Fruit fly (Drosophila melanogaster): ENCODE results near the gene CG34263.

The CG34263 gene

DNA sequence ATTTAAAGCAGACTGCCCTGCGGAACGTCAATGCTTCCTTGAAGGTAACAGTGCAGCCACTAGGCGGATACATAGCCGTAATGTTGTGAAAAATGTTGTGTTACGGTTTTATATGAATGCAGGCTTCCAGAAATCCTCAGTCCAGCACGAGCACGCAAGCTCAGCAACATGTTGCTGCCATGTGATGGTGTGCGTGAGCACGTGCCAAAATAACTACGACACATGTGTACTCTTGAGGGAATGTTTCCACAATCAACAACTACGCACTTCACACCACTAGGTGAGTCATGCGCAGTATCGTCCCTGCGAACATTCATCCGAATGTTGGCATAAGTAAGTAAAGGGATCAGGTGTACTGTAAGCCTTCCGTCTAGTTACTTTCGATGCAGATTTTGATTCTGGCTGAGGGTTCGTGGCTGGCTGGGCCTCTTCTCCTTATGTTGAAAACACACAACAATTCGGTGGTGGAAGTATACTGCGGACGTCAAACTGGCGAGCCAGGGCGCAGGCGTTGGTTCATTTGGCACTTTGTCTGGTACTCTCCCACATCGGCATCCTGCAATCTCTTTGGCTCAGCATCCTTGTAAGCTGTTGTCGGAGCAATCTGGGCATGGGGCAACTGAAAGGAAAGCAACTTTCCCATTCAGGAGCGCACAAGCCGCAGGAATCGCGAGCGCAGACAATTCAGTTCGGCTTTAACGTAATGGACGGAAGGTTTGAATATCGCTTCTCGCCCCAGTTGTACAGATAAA, 11.2 kb upstream of the CG34263 start, which contains the start of gene RhoGEF3:
RhoGEF3 (plus strand) TSS at position 702 of the 752 bp plus-strand sequence.
- no peak for TF ChIP-seq EcR (GFP tag; optimal IDR thresholded peaks at IDR 0.05)
- no peak for TF ChIP-seq Dll (optimal IDR thresholded peaks at IDR 0.05)
- no peak for TF ChIP-seq pan (optimal IDR thresholded peaks at IDR 0.05)
- TF ChIP-seq psq (optimal IDR thresholded peaks at IDR 0.05), result no peak
- TF ChIP-seq CG8478 (optimal IDR thresholded peaks at IDR 0.05), result no peak
- no peak for TF ChIP-seq usp (GFP tag; optimal IDR thresholded peaks at IDR 0.05)

DNA sequence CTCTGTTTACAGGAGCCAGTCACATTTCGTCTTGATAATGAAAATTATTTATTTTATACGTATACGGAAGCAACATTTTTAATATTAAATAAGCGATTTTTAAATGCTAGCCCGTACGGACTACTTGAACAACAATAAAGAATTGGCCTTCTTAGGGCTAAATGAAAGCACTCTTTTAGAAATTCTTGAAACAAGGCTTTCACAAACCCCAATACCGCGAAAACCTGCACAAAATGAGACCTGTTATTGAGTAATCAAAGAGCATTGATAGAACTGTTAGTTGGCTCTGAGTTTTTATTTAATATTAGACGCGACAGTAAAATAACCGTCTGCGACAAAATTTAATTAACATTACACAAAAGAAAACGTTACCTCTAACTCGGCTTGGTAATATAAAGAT, 9.1 kb upstream of the CG34263 start, which contains the start of gene ttm2:
ttm2 (plus strand) TSS at position 301 of the 400 bp plus-strand sequence.
- TF ChIP-seq pan (optimal IDR thresholded peaks at IDR 0.05), result no peak

DNA sequence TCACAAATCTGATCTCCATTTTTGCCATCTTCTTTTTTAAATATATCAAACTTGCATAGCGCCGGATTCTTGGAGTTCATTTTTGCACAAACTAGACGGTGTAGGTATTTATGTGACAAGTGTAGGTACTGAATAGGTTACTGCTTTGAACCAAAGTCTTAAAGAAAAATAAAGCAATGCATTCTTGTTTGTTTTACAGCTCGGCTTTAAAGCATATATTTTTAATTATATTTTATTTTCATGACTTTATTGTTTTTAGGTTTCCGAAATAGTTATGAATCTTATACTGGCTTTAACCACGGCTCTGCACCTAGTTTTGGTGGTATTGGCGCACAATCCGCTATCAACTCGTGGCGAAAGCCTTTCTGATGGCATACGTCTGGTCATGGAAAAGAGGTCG, 7.6 kb upstream of the CG34263 start, which contains the start of gene CG32845:
CG32845 (minus strand) TSS at position 101 of the 400 bp plus-strand sequence.
- TF ChIP-seq EcR (GFP tag; optimal IDR thresholded peaks at IDR 0.05) (no peak), psq (optimal IDR thresholded peaks at IDR 0.05) (no peak), Dll (optimal IDR thresholded peaks at IDR 0.05) (no peak), usp (GFP tag; optimal IDR thresholded peaks at IDR 0.05) (no peak), pan (optimal IDR thresholded peaks at IDR 0.05) (no peak), CG8478 (optimal IDR thresholded peaks at IDR 0.05) (no peak)

DNA sequence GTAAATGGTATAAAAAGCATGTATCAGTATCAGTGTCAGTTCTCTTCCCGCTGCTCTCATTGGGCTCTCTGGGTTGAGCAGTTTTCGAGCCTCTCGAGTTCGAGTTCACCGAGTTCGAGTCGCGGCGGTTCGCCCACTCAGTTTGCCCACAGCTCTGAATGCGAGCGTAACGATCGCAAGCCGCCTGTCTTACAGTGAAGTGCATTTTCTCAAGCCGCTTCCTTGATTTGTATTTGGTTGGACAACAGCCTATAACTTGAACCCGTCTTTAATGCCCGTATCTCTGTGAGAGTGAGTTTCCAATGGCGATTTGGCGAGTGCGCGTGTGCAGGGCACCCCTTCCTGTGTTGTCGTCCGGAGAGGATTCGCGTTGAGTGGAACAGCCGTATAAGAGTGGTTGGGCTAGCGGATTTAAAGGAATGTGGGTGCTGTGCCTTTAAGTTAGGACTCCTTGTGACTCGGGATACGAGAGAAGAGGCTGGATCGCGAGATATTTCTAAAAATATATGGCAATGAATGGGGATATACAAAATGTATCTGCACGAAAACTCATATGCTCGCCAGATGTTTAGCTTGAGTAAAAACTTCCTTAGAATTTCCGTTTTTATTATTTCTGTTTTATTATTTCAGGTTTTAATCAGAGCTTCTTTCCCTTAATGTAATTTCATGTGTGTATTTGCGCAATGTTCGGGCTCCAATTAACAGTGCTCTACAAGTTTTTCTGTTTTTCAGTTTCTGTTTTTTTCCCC, 6.0 kb upstream of the CG34263 start:
- TF ChIP-seq psq (optimal IDR thresholded peaks at IDR 0.05), result no peak
- no peak for TF ChIP-seq pan (optimal IDR thresholded peaks at IDR 0.05)
- no peak for TF ChIP-seq CG8478 (optimal IDR thresholded peaks at IDR 0.05)
- peak in 1 of 2 experiments; percentile 41 for TF ChIP-seq EcR (GFP tag; optimal IDR thresholded peaks at IDR 0.05)
- no peak for TF ChIP-seq usp (GFP tag; optimal IDR thresholded peaks at IDR 0.05)
- TF ChIP-seq Dll (optimal IDR thresholded peaks at IDR 0.05), result no peak

DNA sequence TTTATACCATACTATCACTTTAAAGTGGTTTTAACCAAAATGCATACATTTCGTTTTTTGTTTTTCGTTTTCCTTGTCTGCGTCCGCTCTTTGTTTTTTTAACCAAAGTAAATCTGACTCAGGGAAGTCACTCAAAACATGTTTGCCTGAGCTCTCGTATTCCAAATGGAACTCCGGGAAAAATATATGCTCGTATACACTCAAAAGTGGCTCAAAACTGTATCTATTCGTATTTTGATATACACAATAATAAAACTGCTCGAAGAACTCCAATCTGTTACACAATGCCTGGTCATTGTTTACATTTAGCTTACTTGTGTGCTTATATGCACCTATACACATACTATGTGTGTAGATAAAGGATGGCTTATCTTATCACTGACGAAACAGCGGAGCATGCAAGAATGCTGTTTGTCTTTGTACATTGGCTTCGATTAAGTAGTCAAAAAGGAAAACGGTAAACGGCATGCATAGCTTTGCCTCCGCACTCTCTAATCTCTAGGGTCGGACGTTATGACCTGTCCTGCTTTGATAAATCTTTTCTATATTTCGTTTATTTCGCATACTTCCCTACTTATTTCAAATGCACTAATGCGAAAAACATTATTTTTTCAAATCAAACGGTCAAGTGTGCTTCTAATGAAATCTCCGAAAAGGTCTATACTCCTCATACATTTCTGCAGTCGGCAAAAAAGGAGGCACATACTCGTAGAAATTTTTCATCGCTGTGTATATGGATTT, 5.2 kb upstream of the CG34263 start, which contains the start of gene miple2:
miple2 (plus strand) TSS at position 441 of the 741 bp plus-strand sequence.
- TF ChIP-seq psq (optimal IDR thresholded peaks at IDR 0.05) (no peak), EcR (GFP tag; optimal IDR thresholded peaks at IDR 0.05) (no peak), Dll (optimal IDR thresholded peaks at IDR 0.05) (no peak), pan (optimal IDR thresholded peaks at IDR 0.05) (no peak), CG8478 (optimal IDR thresholded peaks at IDR 0.05) (no peak), usp (GFP tag; optimal IDR thresholded peaks at IDR 0.05) (no peak)

DNA sequence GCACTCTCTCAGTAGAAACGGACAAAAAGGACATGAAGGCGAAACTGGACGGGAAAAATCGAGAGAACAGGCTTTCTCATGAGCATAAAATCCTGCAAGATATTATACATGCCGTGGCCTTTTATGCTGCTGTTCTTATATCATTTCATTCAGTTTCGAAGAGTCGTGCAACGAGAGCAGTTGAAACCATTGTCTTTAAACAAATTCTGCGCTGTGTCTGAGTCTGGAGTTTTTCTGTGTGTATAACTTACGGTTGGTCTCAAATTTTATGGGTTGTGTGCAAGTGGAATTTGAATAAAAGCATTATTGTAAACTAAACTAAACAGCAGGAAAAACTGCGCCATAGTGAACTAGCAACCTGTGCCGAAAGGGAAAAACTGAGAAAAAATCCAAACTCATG, 1.9 kb upstream of the CG34263 start:
- TF ChIP-seq psq (optimal IDR thresholded peaks at IDR 0.05) (no peak), EcR (GFP tag; optimal IDR thresholded peaks at IDR 0.05) (no peak), pan (optimal IDR thresholded peaks at IDR 0.05) (no peak), usp (GFP tag; optimal IDR thresholded peaks at IDR 0.05) (no peak), Dll (optimal IDR thresholded peaks at IDR 0.05) (no peak), CG8478 (optimal IDR thresholded peaks at IDR 0.05) (no peak)

DNA sequence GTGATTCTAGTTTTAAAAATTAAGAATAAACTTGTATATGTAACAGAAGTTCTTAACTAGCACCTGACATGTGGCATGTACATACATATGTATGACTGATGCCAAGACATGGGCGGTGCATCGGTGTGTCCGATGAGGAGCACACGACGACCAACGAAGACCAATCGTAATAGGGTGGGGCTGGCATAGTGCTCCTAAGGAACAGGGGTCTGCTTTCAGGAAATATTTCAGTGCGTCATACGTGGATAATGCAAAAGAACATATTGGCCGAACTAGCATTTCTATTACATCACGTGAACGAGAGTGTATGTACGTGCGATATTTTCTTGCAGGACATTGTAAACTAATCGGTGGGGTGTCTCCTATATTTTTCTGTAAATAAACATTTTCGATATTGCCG, 1.4 kb upstream of the CG34263 start, which contains the start of gene miple1:
miple1 (plus strand) TSS at position 217 of the 400 bp plus-strand sequence.
- TF ChIP-seq CG8478 (optimal IDR thresholded peaks at IDR 0.05) (no peak), usp (GFP tag; optimal IDR thresholded peaks at IDR 0.05) (no peak), Dll (optimal IDR thresholded peaks at IDR 0.05) (no peak), EcR (GFP tag; optimal IDR thresholded peaks at IDR 0.05) (no peak), pan (optimal IDR thresholded peaks at IDR 0.05) (no peak), psq (optimal IDR thresholded peaks at IDR 0.05) (no peak)

DNA sequence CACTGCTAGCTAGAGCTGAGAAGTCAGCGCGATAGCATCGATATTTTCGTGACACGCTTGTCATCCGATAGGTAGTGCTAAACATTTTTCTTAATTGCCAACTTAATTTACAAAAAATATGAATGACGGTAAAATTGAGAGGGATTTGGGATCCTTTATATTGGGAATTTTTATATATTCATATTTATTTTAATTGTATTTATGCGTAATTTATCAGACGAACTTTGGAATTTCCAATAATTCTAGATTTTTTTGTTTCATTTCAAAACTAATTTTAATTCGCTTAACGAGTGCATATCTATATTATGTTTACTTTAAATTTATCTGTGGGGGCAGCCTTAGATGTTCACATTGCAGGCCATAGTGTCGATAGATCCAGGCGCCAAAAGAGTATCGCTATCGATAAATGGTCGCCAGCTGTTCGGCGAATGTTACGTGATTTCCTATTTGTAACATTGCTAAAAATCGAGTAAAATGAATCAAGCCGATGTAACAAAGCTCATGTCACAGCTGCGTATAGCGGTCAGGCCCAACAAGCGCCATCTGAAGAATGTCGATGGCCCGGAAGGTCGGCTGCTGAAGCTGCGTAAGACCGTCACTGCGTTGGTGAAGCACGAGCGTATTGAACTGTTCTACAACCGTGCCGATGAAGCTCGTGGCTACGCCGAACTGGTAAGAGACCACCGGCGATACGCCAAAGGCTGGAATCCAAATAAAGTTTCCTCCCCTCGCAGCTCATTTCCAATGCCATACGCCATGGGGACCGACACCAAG, 1.1 kb downstream of the CG34263 start, which contains the start of the genes Tudor-SN and mRpL17:
Tudor-SN (minus strand) TSS at position 3 of the 774 bp plus-strand sequence.
mRpL17 (plus strand) TSS at position 402 of the 774 bp plus-strand sequence.
- TF ChIP-seq CG8478 (optimal IDR thresholded peaks at IDR 0.05) (no peak), pan (optimal IDR thresholded peaks at IDR 0.05) (no peak), psq (optimal IDR thresholded peaks at IDR 0.05) (no peak), Dll (optimal IDR thresholded peaks at IDR 0.05) (no peak), EcR (GFP tag; optimal IDR thresholded peaks at IDR 0.05) (no peak), usp (GFP tag; optimal IDR thresholded peaks at IDR 0.05) (no peak)

DNA sequence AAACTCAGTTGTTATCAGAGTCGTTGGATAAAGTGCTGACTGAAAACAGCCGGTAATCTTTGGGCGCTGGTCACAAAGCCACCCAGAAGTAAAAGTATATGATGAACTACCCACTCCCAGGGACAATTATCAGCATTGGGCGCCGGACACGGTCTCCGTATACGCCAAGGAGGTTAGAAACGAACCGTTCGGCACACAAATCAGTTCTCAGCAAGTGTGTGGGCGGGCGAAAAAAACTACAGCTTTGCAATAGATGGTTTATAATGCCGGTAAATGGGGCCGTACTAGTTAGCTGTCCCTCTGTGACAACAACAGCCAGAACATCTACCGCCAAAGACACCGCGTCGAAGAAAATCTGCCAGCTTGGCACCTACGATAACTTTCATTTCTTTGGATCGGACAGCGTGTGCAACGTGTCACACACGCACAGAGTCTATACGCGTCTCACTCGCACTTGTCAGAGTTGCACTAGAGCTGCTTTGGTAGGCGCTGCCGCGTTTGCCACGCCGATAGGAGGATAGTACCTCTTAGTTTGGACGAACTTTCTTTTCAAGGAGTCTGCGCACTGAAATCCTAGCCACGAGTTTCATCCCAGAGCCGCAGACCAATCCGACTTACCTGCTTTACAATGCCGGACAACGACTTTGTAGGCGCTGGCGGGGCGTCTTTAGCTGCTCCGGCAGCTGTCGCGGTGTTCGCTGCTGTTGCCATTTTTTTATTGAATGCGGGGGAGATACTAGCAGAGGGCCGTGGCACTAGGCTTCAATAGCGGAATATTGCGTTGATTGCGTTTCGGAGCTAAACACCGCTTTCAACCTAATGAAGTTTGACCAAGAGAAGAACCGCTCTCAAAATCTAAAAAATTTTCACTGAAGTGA, 2.0 kb downstream of the CG34263 start:
- no peak for TF ChIP-seq EcR (GFP tag; optimal IDR thresholded peaks at IDR 0.05)

DNA sequence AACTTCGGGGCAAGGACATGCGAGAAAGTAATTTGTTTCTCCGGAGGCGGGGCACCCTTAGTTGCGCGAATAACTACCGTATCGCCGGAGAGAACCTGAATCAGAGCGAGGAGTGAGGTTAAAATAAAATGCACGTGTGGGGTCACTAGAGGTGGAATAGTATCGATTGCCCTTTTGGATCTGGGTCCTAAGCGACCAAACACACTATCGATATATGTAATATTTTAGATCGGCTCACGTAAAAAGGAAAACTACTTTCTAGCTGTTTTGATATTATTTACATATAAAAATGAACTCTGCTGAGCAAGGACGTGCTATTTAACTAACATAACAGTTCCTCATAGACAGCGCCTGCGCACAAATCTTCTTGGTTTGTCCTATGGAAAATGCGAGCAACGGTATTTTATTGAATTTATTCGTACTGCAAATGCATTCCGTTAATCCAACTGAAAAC, 3.0 kb downstream of the CG34263 start:
- TF ChIP-seq EcR (GFP tag; optimal IDR thresholded peaks at IDR 0.05) (no peak), Dll (optimal IDR thresholded peaks at IDR 0.05) (no peak), psq (optimal IDR thresholded peaks at IDR 0.05) (no peak), CG8478 (optimal IDR thresholded peaks at IDR 0.05) (no peak), usp (GFP tag; optimal IDR thresholded peaks at IDR 0.05) (no peak)
